Fruit fly (Drosophila melanogaster) whole organism, pupa: Measurements from ENCODE around the gene CG11417.

Experiments used
- CG12605 ChIP-seq: fragments of 200-800 bp; sonication (Bioruptor generic); IDR thresholded peaks from 2 replicates; pipeline ENCODE4 v1.3.6; 2022; ENCODE audit warnings: missing biosample characterization, missing genetic modification characterization
- CG14655 ChIP-seq: fragments of 200-800 bp; sonication (Bioruptor generic); optimal IDR thresholded peaks from 3 replicates; lab custom pipeline; 2017; ENCODE audit warnings: mild to moderate bottlenecking, missing biosample characterization, missing genetic modification reagents, missing genetic modification characterization
- CG15710 ChIP-seq: fragments of 200-800 bp; sonication (Bioruptor generic); optimal IDR thresholded peaks from 2 replicates; lab custom pipeline; 2018; ENCODE audit warnings: missing biosample characterization, mild to moderate bottlenecking, missing genetic modification characterization, moderate library complexity
- CG17806 ChIP-seq: fragments of 200-800 bp; sonication (Bioruptor generic); optimal IDR thresholded peaks from 2 replicates; lab custom pipeline; 2018; ENCODE audit warnings: missing biosample characterization, mild to moderate bottlenecking, missing genetic modification characterization, moderate library complexity
- CG34367 ChIP-seq: fragments of 200-800 bp; sonication (Bioruptor generic); optimal IDR thresholded peaks from 2 replicates; lab custom pipeline; 2018; ENCODE audit warnings: missing biosample characterization, mild to moderate bottlenecking, missing genetic modification characterization
- CG8301 ChIP-seq: fragments of 200-800 bp; sonication (Bioruptor generic); optimal IDR thresholded peaks from 2 replicates; lab custom pipeline; 2018; ENCODE audit warnings: missing biosample characterization, mild to moderate bottlenecking, missing genetic modification characterization
- EcR ChIP-seq: fragments of 200-800 bp; sonication (Bioruptor generic); optimal IDR thresholded peaks from 3 replicates; lab custom pipeline; 2019; ENCODE audit warnings: missing biosample characterization, missing genetic modification characterization, mild to moderate bottlenecking, moderate library complexity, missing genetic modification reagents
- Ets98B ChIP-seq: fragments of 200-800 bp; sonication (Bioruptor generic); IDR thresholded peaks from 2 replicates; pipeline ENCODE4 v1.3.6; 2022; ENCODE audit warnings: missing biosample characterization, missing genetic modification characterization
- Snoo ChIP-seq: fragments of 200-800 bp; sonication (Bioruptor generic); optimal IDR thresholded peaks from 3 replicates; lab custom pipeline; 2017; ENCODE audit warnings: missing biosample characterization, mild to moderate bottlenecking, missing genetic modification characterization, inconsistent platforms

DNA sequence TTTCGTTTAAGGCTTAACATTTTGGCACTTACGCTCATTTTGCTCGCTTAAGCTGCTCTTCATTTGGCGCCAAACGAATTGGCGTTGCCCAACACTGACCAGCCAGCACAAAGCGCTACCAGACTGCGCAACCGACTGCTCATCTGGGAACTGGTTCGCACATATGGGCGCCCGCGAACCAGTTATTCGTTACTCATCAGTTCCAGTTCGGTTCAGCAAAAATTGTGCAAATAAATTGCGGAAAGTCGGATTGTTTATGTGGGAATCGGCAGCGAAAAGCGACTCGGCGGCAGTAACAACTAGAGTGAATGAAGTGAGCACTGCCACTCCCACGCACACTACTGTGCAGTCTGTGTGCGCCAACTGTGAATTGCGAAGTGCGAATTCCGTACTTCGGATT is 39.1 kb downstream of the CG11417 start, which contains the start of gene Rilpl:
- TF ChIP-seq CG14655 (GFP tag; lab: Kevin White, UChicago) (no peak), Ets98B (GFP tag; lab: Robert Waterston, UW) (no peak; the same call in 1 of the 2 replicates), CG34367 (no peak), CG15710 (no peak), CG12605 (no peak), EcR (no peak), CG8301 (tag; lab: Kevin White, UChicago) (no peak), Snoo (tag; lab: Kevin White, UChicago) (no peak), CG17806 (tag; lab: Kevin White, UChicago) (no peak)
